Worm (Caenorhabditis elegans): Measurements from ENCODE around the gene ttbk-8.2.

The ttbk-8.2 gene

DNA sequence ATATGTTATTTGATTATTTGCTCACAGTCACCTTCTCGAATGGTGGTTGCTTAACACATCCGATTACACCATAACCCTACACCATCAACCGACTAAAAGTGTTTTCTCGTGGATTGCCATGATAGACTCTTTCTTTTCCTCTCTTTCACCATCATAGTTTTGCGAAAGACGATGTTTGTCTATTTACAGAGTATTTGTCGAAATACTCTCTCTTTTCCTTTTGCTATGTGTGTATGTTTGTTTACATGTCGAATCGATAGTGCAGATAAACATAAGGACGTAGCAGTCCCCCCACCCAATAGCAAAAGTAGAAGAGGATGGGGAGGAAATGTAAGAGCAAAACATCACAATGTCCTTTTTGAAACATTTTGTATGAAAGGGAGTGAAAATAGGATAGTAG lies 28.4 kb upstream of the ttbk-8.2 start:
- peak; percentile 100 for TF ChIP-seq pha-4 (tag; optimal IDR thresholded peaks at IDR 0.05)
- TF ChIP-seq nfya-1 (tag; optimal IDR thresholded peaks at IDR 0.05; ENCODE audit: insufficient read depth): peak; percentile 34
- TF ChIP-seq ceh-82 (tag; optimal IDR thresholded peaks at IDR 0.05): no peak

DNA sequence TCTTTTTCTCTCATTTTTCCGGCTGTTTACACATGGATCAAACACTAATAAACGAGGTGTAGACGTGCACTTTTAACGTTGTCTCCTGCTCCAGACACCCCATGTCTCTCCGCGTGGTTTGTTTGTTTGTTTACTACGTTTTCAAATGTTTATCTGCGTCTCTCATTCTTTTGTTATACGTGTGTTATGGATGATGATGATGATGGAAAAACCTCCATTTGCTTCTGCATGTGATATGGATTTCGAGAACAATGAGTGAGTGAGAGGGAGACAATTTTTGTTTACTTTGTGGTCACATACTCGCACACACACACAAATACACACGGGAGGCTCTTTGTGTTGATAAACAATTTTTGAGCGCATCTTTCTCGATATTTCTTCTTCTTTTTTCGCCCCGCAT lies 27.3 kb upstream of the ttbk-8.2 start:
- no peak for TF ChIP-seq egl-27 (tag; optimal IDR thresholded peaks at IDR 0.05)
- peak; percentile 75 for TF ChIP-seq snpc-4 (tag; optimal IDR thresholded peaks at IDR 0.05)
- TF ChIP-seq lsy-12 (tag; optimal IDR thresholded peaks at IDR 0.05): peak; percentile 6
- no peak for TF ChIP-seq fkh-2 (tag; optimal IDR thresholded peaks at IDR 0.05)
- peak; percentile 78 for TF ChIP-seq nfya-1 (tag; optimal IDR thresholded peaks at IDR 0.05; ENCODE audit: insufficient read depth)
- TF ChIP-seq fkh-10 (GFP tag; optimal IDR thresholded peaks at IDR 0.05): peak; percentile 52
- TF ChIP-seq R02D3.7 (tag; optimal IDR thresholded peaks at IDR 0.05): no peak
- TF ChIP-seq ceh-82 (tag; optimal IDR thresholded peaks at IDR 0.05): no peak
- no peak for TF ChIP-seq nhr-76 (tag; optimal IDR thresholded peaks at IDR 0.05)
- TF ChIP-seq hmg-11 (tag; optimal IDR thresholded peaks at IDR 0.05): peak; percentile 26
- peak; percentile 61 for TF ChIP-seq ceh-28 (tag; optimal IDR thresholded peaks at IDR 0.05)
- no peak for TF ChIP-seq nhr-67 (tag; optimal IDR thresholded peaks at IDR 0.05)
- TF ChIP-seq ceh-16 (tag; optimal IDR thresholded peaks at IDR 0.05): no peak
- no peak for TF ChIP-seq ztf-11 (tag; optimal IDR thresholded peaks at IDR 0.05)
- no peak for TF ChIP-seq nhr-25 (tag; optimal IDR thresholded peaks at IDR 0.05)
- peak; percentile 75 for TF ChIP-seq lin-39 (tag; optimal IDR thresholded peaks at IDR 0.05)
- TF ChIP-seq eor-1 (tag; optimal IDR thresholded peaks at IDR 0.05): no peak
- TF ChIP-seq lin-15B (tag; optimal IDR thresholded peaks at IDR 0.05): no peak
- TF ChIP-seq aly-2 (tag; optimal IDR thresholded peaks at IDR 0.05): no peak
- peak; percentile 66 for TF ChIP-seq nhr-43 (tag; optimal IDR thresholded peaks at IDR 0.05; ENCODE audit: poor library complexity, severe bottlenecking)
- peak; percentile 77 for TF ChIP-seq egl-5 (tag; optimal IDR thresholded peaks at IDR 0.05)
- no peak for TF ChIP-seq nhr-237 (tag; optimal IDR thresholded peaks at IDR 0.05)
- TF ChIP-seq elt-1 (tag; optimal IDR thresholded peaks at IDR 0.05): no peak
- no peak for TF ChIP-seq ama-1 (optimal IDR thresholded peaks at IDR 0.05)
- no peak for TF ChIP-seq sea-2 (GFP tag; optimal IDR thresholded peaks at IDR 0.05)
- TF ChIP-seq pqm-1 (tag; optimal IDR thresholded peaks at IDR 0.05): peak; percentile 86
- peak; percentile 75 for TF ChIP-seq elt-2 (tag; optimal IDR thresholded peaks at IDR 0.05)
- TF ChIP-seq elt-3 (tag; optimal IDR thresholded peaks at IDR 0.05): no peak
- TF ChIP-seq nhr-77 (tag; optimal IDR thresholded peaks at IDR 0.05): no peak
- TF ChIP-seq unc-39 (tag; optimal IDR thresholded peaks at IDR 0.05): no peak
- no peak for TF ChIP-seq nhr-12 (tag; optimal IDR thresholded peaks at IDR 0.05)
- peak; percentile 31 for TF ChIP-seq tbx-2 (tag; optimal IDR thresholded peaks at IDR 0.05)
- no peak for TF ChIP-seq unc-62 (GFP tag; optimal IDR thresholded peaks at IDR 0.05)
- no peak for TF ChIP-seq daf-12 (tag; optimal IDR thresholded peaks at IDR 0.05)
- TF ChIP-seq zag-1 (tag; optimal IDR thresholded peaks at IDR 0.05): no peak
- TF ChIP-seq mdl-1 (tag; optimal IDR thresholded peaks at IDR 0.05): peak; percentile 61
- TF ChIP-seq pha-4 (tag; optimal IDR thresholded peaks at IDR 0.05): peak; percentile 100
- TF ChIP-seq jun-1 (tag; optimal IDR thresholded peaks at IDR 0.05): no peak
- TF ChIP-seq skn-1 (tag; optimal IDR thresholded peaks at IDR 0.05): peak; percentile 94
- no peak for TF ChIP-seq ZK546.5 (tag; optimal IDR thresholded peaks at IDR 0.05)
- TF ChIP-seq mml-1 (tag; optimal IDR thresholded peaks at IDR 0.05): no peak
- no peak for TF ChIP-seq nhr-23 (tag; optimal IDR thresholded peaks at IDR 0.05)
- TF ChIP-seq ceh-9 (tag; optimal IDR thresholded peaks at IDR 0.05): no peak
- no peak for TF ChIP-seq nhr-11 (tag; optimal IDR thresholded peaks at IDR 0.05)
- no peak for TF ChIP-seq nhr-28 (tag; optimal IDR thresholded peaks at IDR 0.05)
- TF ChIP-seq ztf-4 (tag; optimal IDR thresholded peaks at IDR 0.05): no peak
- no peak for TF ChIP-seq fos-1 (tag; optimal IDR thresholded peaks at IDR 0.05)

Data from whole organism, L3 larva.